Worm (Caenorhabditis elegans): ENCODE measurements around the gene C33G3.5.

ce11 chrX:14113347-14113746, 34.9 kb upstream of the C33G3.5 start, which contains the start of gene nhr-281:
- TF ChIP-seq nhr-11 (tag; optimal IDR thresholded peaks at IDR 0.05) = no peak
- no peak for TF ChIP-seq snpc-4 (tag; optimal IDR thresholded peaks at IDR 0.05)
